Worm (Caenorhabditis elegans): ENCODE results near the gene F58A6.1.
"Not testable (repeated sequence)": the region's sequence is repeated elsewhere in the genome, so short reads cannot be mapped to it uniquely, and the experiment has no call there.

F58A6.1 gene

DNA sequence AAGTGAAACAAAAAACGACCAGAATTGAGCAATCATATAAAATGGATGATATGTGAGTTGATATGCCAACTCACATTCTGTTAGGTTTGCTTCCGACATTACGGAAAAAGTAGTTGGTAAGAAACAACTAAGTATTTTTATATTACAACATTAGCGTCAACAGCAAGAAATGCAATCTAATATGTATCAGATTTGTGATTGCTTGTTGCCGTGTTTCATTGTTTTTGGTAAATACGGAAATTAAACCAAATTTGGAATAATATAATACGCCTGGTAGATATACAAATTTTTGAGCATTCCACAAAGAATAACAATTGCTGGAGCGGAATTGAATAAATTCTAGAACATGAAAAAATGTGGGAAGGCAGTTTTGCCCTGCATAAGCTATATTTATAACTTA, 11.8 kb downstream of the F58A6.1 start, which contains the start of gene srb-12:
Gene srb-12, minus strand, starts transcription at position 101 of the 400 bp plus-strand sequence.
- TF ChIP-seq nhr-28 (tag; optimal IDR thresholded peaks at IDR 0.05) (no peak), sem-2 (GFP tag; optimal IDR thresholded peaks at IDR 0.05) (no peak), cnd-1 (tag; optimal IDR thresholded peaks at IDR 0.05) (no peak), pha-4 (tag; optimal IDR thresholded peaks at IDR 0.05) (no peak), ham-2 (GFP tag; optimal IDR thresholded peaks at IDR 0.05) (no peak), tbx-8 (GFP tag; optimal IDR thresholded peaks at IDR 0.05) (no peak), unc-39 (tag; optimal IDR thresholded peaks at IDR 0.05) (no peak), ztf-11 (tag; optimal IDR thresholded peaks at IDR 0.05) (no peak), ceh-43 (GFP tag; optimal IDR thresholded peaks at IDR 0.05) (no peak), ces-1 (GFP tag; optimal IDR thresholded peaks at IDR 0.05) (no peak), drap-1 (GFP tag; optimal IDR thresholded peaks at IDR 0.05) (no peak), mep-1 (tag; optimal IDR thresholded peaks at IDR 0.05) (no peak), hlh-1 (tag; optimal IDR thresholded peaks at IDR 0.05) (no peak), mab-5 (tag; optimal IDR thresholded peaks at IDR 0.05) (no peak), bed-3 (GFP tag; optimal IDR thresholded peaks at IDR 0.05) (no peak), snpc-4 (tag; optimal IDR thresholded peaks at IDR 0.05) (no peak)

DNA sequence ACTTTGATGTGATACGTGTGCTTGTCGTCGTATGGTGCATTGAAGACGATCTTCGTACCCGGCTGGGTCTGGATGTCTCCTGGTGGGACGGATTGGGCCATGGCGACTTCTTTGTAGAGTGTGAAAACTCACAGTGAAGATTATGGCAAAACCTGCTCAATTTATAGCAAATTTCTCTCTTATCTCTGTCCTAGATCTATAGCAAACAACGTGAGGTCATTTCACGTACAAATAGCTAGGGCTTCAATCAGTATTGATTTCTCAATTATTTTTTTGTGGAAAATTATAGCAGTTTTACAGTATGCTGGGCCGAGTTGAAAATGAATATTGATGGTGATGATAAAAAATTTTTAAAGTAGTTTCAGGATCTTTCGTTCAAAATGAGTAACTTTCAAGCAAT, 14.3 kb downstream of the F58A6.1 start, which contains the start of gene msp-45:
Gene msp-45, minus strand, starts transcription at position 101 of the 400 bp plus-strand sequence.
- TF ChIP-seq nhr-2 (tag; optimal IDR thresholded peaks at IDR 0.05) (no peak), lin-13 (tag; optimal IDR thresholded peaks at IDR 0.05) (no peak), flh-1 (GFP tag; optimal IDR thresholded peaks at IDR 0.05) (no peak)

DNA sequence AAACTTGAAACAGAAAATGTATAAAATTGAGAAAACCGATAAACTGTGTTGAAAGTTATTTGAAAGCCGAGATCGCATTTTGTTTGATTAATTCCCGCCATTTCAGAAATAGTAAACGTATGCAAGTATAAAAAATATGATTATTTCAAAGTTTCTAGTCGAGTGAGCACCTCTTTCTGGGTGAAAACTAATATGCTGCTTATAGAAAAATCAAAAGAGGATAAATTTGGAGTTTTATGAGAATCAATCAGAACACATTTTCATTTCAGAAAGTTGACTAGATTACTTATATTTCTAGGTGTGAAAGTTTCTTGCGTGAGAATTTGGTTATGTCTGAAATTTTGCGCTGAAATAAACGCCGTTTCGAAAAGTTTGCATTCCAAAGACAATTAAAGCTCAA, 14.8 kb downstream of the F58A6.1 start, which contains the start of gene srb-13:
Gene srb-13, minus strand, starts transcription at position 101 of the 400 bp plus-strand sequence.
- no peak for TF ChIP-seq lsy-2 (tag; optimal IDR thresholded peaks at IDR 0.05)
- no peak for TF ChIP-seq nhr-237 (tag; optimal IDR thresholded peaks at IDR 0.05)
- no peak for TF ChIP-seq nhr-2 (tag; optimal IDR thresholded peaks at IDR 0.05)
- TF ChIP-seq nhr-28 (tag; optimal IDR thresholded peaks at IDR 0.05) = no peak
- TF ChIP-seq sem-2 (GFP tag; optimal IDR thresholded peaks at IDR 0.05) = no peak
- no peak for TF ChIP-seq unc-39 (tag; optimal IDR thresholded peaks at IDR 0.05)
- no peak for TF ChIP-seq pha-4 (tag; optimal IDR thresholded peaks at IDR 0.05)
- TF ChIP-seq ces-1 (GFP tag; optimal IDR thresholded peaks at IDR 0.05) = no peak
- TF ChIP-seq sptf-1 (tag; optimal IDR thresholded peaks at IDR 0.05) = no peak
- no peak for TF ChIP-seq elt-3 (tag; optimal IDR thresholded peaks at IDR 0.05)
- TF ChIP-seq M03D4.4 (tag; optimal IDR thresholded peaks at IDR 0.05) = no peak
- TF ChIP-seq lin-13 (tag; optimal IDR thresholded peaks at IDR 0.05) = no peak
- TF ChIP-seq mab-5 (tag; optimal IDR thresholded peaks at IDR 0.05) = no peak
- TF ChIP-seq flh-1 (GFP tag; optimal IDR thresholded peaks at IDR 0.05) = no peak
- no peak for TF ChIP-seq ztf-11 (tag; optimal IDR thresholded peaks at IDR 0.05)
- no peak for TF ChIP-seq snpc-4 (tag; optimal IDR thresholded peaks at IDR 0.05)
- no peak for TF ChIP-seq ceh-39 (tag; optimal IDR thresholded peaks at IDR 0.05)

DNA sequence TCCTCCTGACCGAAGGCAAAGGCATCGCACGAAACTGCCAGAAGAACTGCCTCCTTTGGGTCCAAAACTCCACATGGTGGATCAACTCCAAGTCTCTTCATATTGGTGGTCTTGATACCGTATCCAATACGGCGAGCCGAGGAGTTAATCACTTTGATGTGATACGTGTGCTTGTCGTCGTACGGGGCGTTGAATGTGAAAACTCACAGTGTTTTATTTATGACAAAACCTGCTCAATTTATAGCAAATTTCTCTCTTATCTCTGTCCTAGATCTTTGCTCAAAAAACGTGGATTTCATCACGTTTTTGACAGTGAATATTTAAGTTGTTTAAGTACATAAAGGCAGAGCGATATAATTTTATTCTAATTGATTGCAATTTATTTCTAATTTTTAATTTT, 16.1 kb downstream of the F58A6.1 start, which contains the start of gene F58A6.9:
Gene F58A6.9, minus strand, starts transcription at position 101 of the 400 bp plus-strand sequence.
- not testable (repeated sequence) for TF ChIP-seq M03D4.4 (tag; optimal IDR thresholded peaks at IDR 0.05); sem-2 (GFP tag; optimal IDR thresholded peaks at IDR 0.05); ham-2 (GFP tag; optimal IDR thresholded peaks at IDR 0.05)

DNA sequence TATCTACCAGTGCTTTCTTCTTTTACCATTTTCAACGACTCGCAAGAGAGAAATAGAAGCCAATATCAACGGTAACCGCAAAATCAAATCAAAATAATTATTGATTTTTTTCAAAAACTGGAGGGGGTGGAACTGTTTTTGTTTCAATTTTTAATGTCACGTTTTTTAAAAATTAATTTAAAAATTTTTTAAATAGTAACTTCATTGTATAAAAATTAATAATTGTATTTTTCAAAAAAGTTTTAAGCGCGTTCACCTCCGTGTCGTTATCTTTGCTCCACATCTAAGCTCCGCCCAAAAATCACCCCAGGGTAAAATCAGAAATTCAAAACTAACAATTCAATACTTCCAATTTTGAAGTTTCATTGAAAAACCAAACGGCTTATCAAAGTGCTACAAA, 18.4 kb downstream of the F58A6.1 start, which contains the start of gene C27D6.11:
Gene C27D6.11, minus strand, starts transcription at position 101 of the 400 bp plus-strand sequence.
- TF ChIP-seq mls-2 (tag; optimal IDR thresholded peaks at IDR 0.05) = no peak

DNA sequence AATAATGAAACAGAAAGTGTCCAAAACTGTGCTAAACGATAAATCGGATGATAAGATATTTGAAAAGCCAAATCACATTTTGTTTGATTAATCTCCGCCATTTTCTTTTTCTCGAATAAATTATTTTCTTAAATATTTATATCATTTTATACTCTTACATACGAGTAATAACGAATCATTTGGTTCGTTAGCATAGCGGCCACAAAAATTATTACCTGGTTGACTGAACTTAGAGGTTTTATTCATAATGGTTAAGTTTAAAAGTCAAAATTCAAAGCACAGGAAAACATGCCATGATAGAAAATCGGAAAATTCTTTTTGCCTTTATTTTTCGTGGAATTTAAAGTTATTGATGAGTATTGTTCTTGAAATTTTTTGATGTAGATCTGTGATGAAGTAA, 20.6 kb downstream of the F58A6.1 start, which contains the start of gene srb-5:
Gene srb-5, minus strand, starts transcription at position 101 of the 400 bp plus-strand sequence.
- TF ChIP-seq nhr-76 (tag; optimal IDR thresholded peaks at IDR 0.05) = no peak
- TF ChIP-seq drap-1 (GFP tag; optimal IDR thresholded peaks at IDR 0.05) = no peak
- TF ChIP-seq snpc-4 (tag; optimal IDR thresholded peaks at IDR 0.05) = no peak
- TF ChIP-seq ceh-39 (tag; optimal IDR thresholded peaks at IDR 0.05) = no peak
- no peak for TF ChIP-seq nhr-2 (tag; optimal IDR thresholded peaks at IDR 0.05)
- TF ChIP-seq unc-120 (tag; optimal IDR thresholded peaks at IDR 0.05; ENCODE audit: poor library complexity, severe bottlenecking) = no peak
- TF ChIP-seq elt-3 (tag; optimal IDR thresholded peaks at IDR 0.05) = no peak
- TF ChIP-seq ceh-83 (GFP tag; optimal IDR thresholded peaks at IDR 0.05) = no peak
- TF ChIP-seq nhr-28 (tag; optimal IDR thresholded peaks at IDR 0.05) = no peak
- no peak for TF ChIP-seq nhr-237 (tag; optimal IDR thresholded peaks at IDR 0.05)
- no peak for TF ChIP-seq tbx-8 (GFP tag; optimal IDR thresholded peaks at IDR 0.05)
- no peak for TF ChIP-seq bed-3 (GFP tag; optimal IDR thresholded peaks at IDR 0.05)
- TF ChIP-seq lin-32 (GFP tag; optimal IDR thresholded peaks at IDR 0.05) = no peak
